Worm (Caenorhabditis elegans): ENCODE data around the gene T25E12.6.

Gene T25E12.6

DNA sequence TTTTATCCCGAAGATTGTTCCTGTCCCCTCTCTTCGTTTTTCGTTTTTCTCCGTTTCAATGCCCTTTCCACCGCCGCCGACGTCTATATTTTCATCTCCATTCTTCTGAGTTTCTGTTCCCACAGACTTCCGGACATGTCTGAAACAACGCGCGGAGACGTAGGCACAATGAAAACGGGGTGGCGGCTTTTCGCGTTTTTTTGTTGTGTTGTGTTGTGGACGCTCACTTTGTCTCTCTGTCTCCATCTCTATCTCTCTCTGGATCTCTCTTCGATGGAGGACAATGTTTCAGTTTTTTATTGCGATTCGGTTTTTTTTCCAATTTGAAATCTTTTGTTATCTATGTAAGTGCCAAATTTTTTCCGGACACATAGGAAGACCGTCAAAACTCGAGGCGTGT is 17.7 kb downstream of the T25E12.6 start:
- no peak for TF ChIP-seq nhr-67 (tag; optimal IDR thresholded peaks at IDR 0.05)
- no peak for TF ChIP-seq nhr-43 (tag; optimal IDR thresholded peaks at IDR 0.05; ENCODE audit: poor library complexity, severe bottlenecking)
- TF ChIP-seq jun-1 (tag; optimal IDR thresholded peaks at IDR 0.05) = no peak
- TF ChIP-seq ceh-9 (tag; optimal IDR thresholded peaks at IDR 0.05) = no peak
- TF ChIP-seq lin-39 (tag; optimal IDR thresholded peaks at IDR 0.05) = no peak

DNA sequence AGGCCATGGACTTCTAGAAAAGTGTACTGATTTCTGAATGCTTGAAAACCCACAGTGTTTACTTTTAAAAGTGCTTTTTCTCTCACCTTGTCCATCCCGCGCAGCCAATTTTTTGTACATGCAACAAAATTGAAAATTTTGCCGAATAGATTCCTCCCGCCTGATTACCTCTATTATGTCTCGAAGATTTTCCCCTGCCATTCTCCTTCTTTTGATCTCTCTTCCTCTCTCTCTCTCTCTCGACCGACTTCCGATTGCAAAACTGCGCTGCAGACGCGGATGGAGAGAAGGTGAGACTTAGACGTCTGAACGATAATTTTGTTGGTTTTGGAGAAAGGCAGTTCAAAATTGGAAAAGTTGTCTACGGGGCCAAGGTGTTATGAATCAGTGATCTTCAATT is 32.2 kb downstream of the T25E12.6 start:
- TF ChIP-seq zag-1 (tag; optimal IDR thresholded peaks at IDR 0.05) (no peak), nhr-25 (tag; optimal IDR thresholded peaks at IDR 0.05) (peak; percentile 34), fkh-2 (tag; optimal IDR thresholded peaks at IDR 0.05) (no peak), mml-1 (tag; optimal IDR thresholded peaks at IDR 0.05) (no peak), nhr-43 (tag; optimal IDR thresholded peaks at IDR 0.05; ENCODE audit: poor library complexity, severe bottlenecking) (no peak), nhr-12 (tag; optimal IDR thresholded peaks at IDR 0.05) (no peak), ztf-11 (tag; optimal IDR thresholded peaks at IDR 0.05) (no peak), fos-1 (tag; optimal IDR thresholded peaks at IDR 0.05) (no peak)

ce11 chrV:16778540-16779280 is 36.5 kb downstream of the T25E12.6 start:
- TF ChIP-seq ceh-16 (tag; optimal IDR thresholded peaks at IDR 0.05) = no peak
- no peak for TF ChIP-seq nhr-237 (tag; optimal IDR thresholded peaks at IDR 0.05)
- TF ChIP-seq nhr-77 (tag; optimal IDR thresholded peaks at IDR 0.05) = no peak
- no peak for TF ChIP-seq egl-27 (tag; optimal IDR thresholded peaks at IDR 0.05)
- no peak for TF ChIP-seq unc-62 (GFP tag; optimal IDR thresholded peaks at IDR 0.05)
- TF ChIP-seq lin-39 (tag; optimal IDR thresholded peaks at IDR 0.05) = no peak
- no peak for TF ChIP-seq ceh-9 (tag; optimal IDR thresholded peaks at IDR 0.05)
- peak; percentile 47 for TF ChIP-seq elt-1 (tag; optimal IDR thresholded peaks at IDR 0.05)
- no peak for TF ChIP-seq daf-12 (tag; optimal IDR thresholded peaks at IDR 0.05)
- no peak for TF ChIP-seq ama-1 (optimal IDR thresholded peaks at IDR 0.05)
- peak; percentile 33 for TF ChIP-seq nhr-25 (tag; optimal IDR thresholded peaks at IDR 0.05)
- no peak for TF ChIP-seq hmg-11 (tag; optimal IDR thresholded peaks at IDR 0.05)
- no peak for TF ChIP-seq fkh-2 (tag; optimal IDR thresholded peaks at IDR 0.05)
- no peak for TF ChIP-seq nhr-67 (tag; optimal IDR thresholded peaks at IDR 0.05)
- TF ChIP-seq nhr-43 (tag; optimal IDR thresholded peaks at IDR 0.05; ENCODE audit: poor library complexity, severe bottlenecking) = peak; percentile 14
- TF ChIP-seq skn-1 (tag; optimal IDR thresholded peaks at IDR 0.05) = no peak
- TF ChIP-seq nhr-11 (tag; optimal IDR thresholded peaks at IDR 0.05) = no peak
- no peak for TF ChIP-seq egl-5 (tag; optimal IDR thresholded peaks at IDR 0.05)
- TF ChIP-seq fos-1 (tag; optimal IDR thresholded peaks at IDR 0.05) = no peak
- no peak for TF ChIP-seq ZK546.5 (tag; optimal IDR thresholded peaks at IDR 0.05)
- no peak for TF ChIP-seq elt-2 (tag; optimal IDR thresholded peaks at IDR 0.05)

DNA sequence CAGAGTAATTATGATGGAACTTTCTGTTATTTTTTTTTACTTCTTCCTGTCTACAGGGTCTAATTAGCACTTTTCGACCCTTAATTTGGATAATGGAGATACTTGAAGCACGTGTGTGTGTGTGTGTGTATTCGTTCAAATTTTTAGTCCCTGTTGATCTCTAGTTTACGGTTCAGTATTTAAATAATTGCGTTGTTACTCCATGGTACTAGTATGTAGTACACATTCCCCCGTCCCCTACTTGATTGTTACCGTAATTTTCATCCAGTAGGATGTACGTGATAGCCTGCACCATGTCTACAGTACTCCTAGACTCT is 37.0 kb downstream of the T25E12.6 start:
- TF ChIP-seq nhr-12 (tag; optimal IDR thresholded peaks at IDR 0.05) (no peak), nfya-1 (tag; optimal IDR thresholded peaks at IDR 0.05; ENCODE audit: insufficient read depth) (no peak), sea-2 (GFP tag; optimal IDR thresholded peaks at IDR 0.05) (no peak), jun-1 (tag; optimal IDR thresholded peaks at IDR 0.05) (no peak), nhr-237 (tag; optimal IDR thresholded peaks at IDR 0.05) (no peak), pqm-1 (tag; optimal IDR thresholded peaks at IDR 0.05) (no peak), mdl-1 (tag; optimal IDR thresholded peaks at IDR 0.05) (no peak), daf-12 (tag; optimal IDR thresholded peaks at IDR 0.05) (no peak), nhr-77 (tag; optimal IDR thresholded peaks at IDR 0.05) (no peak), skn-1 (tag; optimal IDR thresholded peaks at IDR 0.05) (no peak)

DNA sequence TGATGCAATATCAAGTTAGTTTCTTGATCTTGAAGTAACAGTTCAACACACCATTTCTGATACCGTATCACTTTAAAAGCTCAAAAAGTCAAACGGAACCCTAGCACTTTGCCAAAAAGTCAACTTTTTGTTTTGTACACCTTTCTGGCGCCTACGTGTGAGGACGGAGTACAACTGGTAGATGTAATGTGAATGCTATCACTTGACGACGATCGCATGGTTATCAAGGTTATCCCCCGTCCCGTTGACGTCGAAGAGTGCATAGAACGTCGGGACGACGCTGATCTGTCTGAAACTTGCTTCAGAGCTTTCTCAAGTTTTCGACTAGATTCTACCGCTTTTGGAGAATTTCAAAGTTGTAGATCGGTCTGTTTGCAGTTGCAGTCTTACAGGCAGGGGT is 37.7 kb downstream of the T25E12.6 start:
- no peak for TF ChIP-seq ZK546.5 (tag; optimal IDR thresholded peaks at IDR 0.05)
- TF ChIP-seq ceh-28 (tag; optimal IDR thresholded peaks at IDR 0.05) = no peak
- TF ChIP-seq lsy-12 (tag; optimal IDR thresholded peaks at IDR 0.05) = no peak
- no peak for TF ChIP-seq daf-12 (tag; optimal IDR thresholded peaks at IDR 0.05)
- TF ChIP-seq ceh-9 (tag; optimal IDR thresholded peaks at IDR 0.05) = no peak
- no peak for TF ChIP-seq nfya-1 (tag; optimal IDR thresholded peaks at IDR 0.05; ENCODE audit: insufficient read depth)
- no peak for TF ChIP-seq egl-5 (tag; optimal IDR thresholded peaks at IDR 0.05)
- no peak for TF ChIP-seq nhr-76 (tag; optimal IDR thresholded peaks at IDR 0.05)
- no peak for TF ChIP-seq jun-1 (tag; optimal IDR thresholded peaks at IDR 0.05)
- TF ChIP-seq aly-2 (tag; optimal IDR thresholded peaks at IDR 0.05) = no peak
- TF ChIP-seq lin-15B (tag; optimal IDR thresholded peaks at IDR 0.05) = no peak
- TF ChIP-seq elt-1 (tag; optimal IDR thresholded peaks at IDR 0.05) = no peak
- no peak for TF ChIP-seq lin-39 (tag; optimal IDR thresholded peaks at IDR 0.05)
- no peak for TF ChIP-seq nhr-12 (tag; optimal IDR thresholded peaks at IDR 0.05)
- no peak for TF ChIP-seq R02D3.7 (tag; optimal IDR thresholded peaks at IDR 0.05)
- TF ChIP-seq mml-1 (tag; optimal IDR thresholded peaks at IDR 0.05) = no peak
- no peak for TF ChIP-seq ceh-82 (tag; optimal IDR thresholded peaks at IDR 0.05)
- TF ChIP-seq nhr-237 (tag; optimal IDR thresholded peaks at IDR 0.05) = no peak
- TF ChIP-seq tbx-2 (tag; optimal IDR thresholded peaks at IDR 0.05) = no peak
